Fruit fly (Drosophila melanogaster): Measurements from ENCODE around the gene CG33644.

- TF ChIP-seq kay (GFP tag; ENCODE audit: borderline replicate concordance) (no peak), Hr96 (GFP tag; optimal IDR thresholded peaks at IDR 0.05) (no peak), CG11617 (GFP tag; optimal IDR thresholded peaks at IDR 0.05) (no peak), ovo (GFP tag; optimal IDR thresholded peaks at IDR 0.05) (no peak)
Observed at dm6 chr2L:13530774-13531173, 1.1 kb upstream of the CG33644 start, which contains the start of gene CG33643.
